Fruit fly (Drosophila melanogaster): ENCODE measurements around the gene CG4842.

The CG4842 gene

dm6 chr3L:16412394-16412950 lies 44.3 kb downstream of the CG4842 start, which contains the start of gene Serinc (continued):
- peak; percentile 82 for TF ChIP-seq HmgZ (tag; optimal IDR thresholded peaks at IDR 0.05)
- peak; percentile 46; the same call in 1 of the 2 replicates for TF ChIP-seq CG9215 (GFP tag; IDR thresholded peaks at IDR 0.05)
- TF ChIP-seq Asciz (GFP tag; optimal IDR thresholded peaks at IDR 0.05): no peak
- TF ChIP-seq ERR (GFP tag; optimal IDR thresholded peaks at IDR 0.05): no peak
- TF ChIP-seq row (GFP tag; IDR thresholded peaks at IDR 0.05): peak; percentile 81
- peak; percentile 46 for TF ChIP-seq twi (tag; optimal IDR thresholded peaks at IDR 0.05)
- peak; percentile 69 for TF ChIP-seq CG4424 (GFP tag; optimal IDR thresholded peaks at IDR 0.05)
- peak; percentile 59 for TF ChIP-seq CG17829 (tag; optimal IDR thresholded peaks at IDR 0.05)
- TF ChIP-seq pfk (GFP tag; optimal IDR thresholded peaks at IDR 0.05): no peak
- TF ChIP-seq CG14965 (GFP tag; optimal IDR thresholded peaks at IDR 0.05; ENCODE audit: borderline replicate concordance): peak; percentile 99
- peak; percentile 52 for TF ChIP-seq Dref (GFP tag; IDR thresholded peaks at IDR 0.05)
- TF ChIP-seq cas (GFP tag; IDR thresholded peaks at IDR 0.05): no peak
- TF ChIP-seq mam (GFP tag; optimal IDR thresholded peaks at IDR 0.05): peak; percentile 63
- peak; percentile 90 for TF ChIP-seq nerfin-2 (GFP tag; IDR thresholded peaks at IDR 0.05; ENCODE audit: partially characterized antibody)
- no peak for TF ChIP-seq CG7745 (tag; optimal IDR thresholded peaks at IDR 0.05)
- TF ChIP-seq CG7839 (tag; optimal IDR thresholded peaks at IDR 0.05): no peak
- TF ChIP-seq grau (tag; optimal IDR thresholded peaks at IDR 0.05): peak; percentile 56
- TF ChIP-seq gt (GFP tag; IDR thresholded peaks at IDR 0.05): no peak
- TF ChIP-seq zfh2 (GFP tag; optimal IDR thresholded peaks at IDR 0.05): peak; percentile 55
- peak; percentile 51 for TF ChIP-seq jumu (GFP tag; optimal IDR thresholded peaks at IDR 0.05)
- TF ChIP-seq CG13894 (tag; optimal IDR thresholded peaks at IDR 0.05): no peak
- peak; percentile 78 for TF ChIP-seq MBD-R2 (GFP tag; IDR thresholded peaks at IDR 0.05)
- peak; percentile 69 for TF ChIP-seq Hsf (GFP tag; optimal IDR thresholded peaks at IDR 0.05)
- TF ChIP-seq kay (GFP tag; optimal IDR thresholded peaks at IDR 0.05): no peak
- no peak for TF ChIP-seq chm (GFP tag; IDR thresholded peaks at IDR 0.05)
- TF ChIP-seq CG9932 (GFP tag; IDR thresholded peaks at IDR 0.05): peak; percentile 78; the same call in 1 of the 2 replicates
- TF ChIP-seq Six4 (GFP tag; optimal IDR thresholded peaks at IDR 0.05): peak; percentile 7
- peak; percentile 33; the same call in 1 of the 2 replicates for TF ChIP-seq CG11085 (GFP tag; IDR thresholded peaks at IDR 0.05)
- peak; percentile 78 for TF ChIP-seq lilli (GFP tag; optimal IDR thresholded peaks at IDR 0.05)
- no peak for TF ChIP-seq cg (GFP tag; optimal IDR thresholded peaks at IDR 0.05)
- peak; percentile 59 for TF ChIP-seq Mes4 (GFP tag; optimal IDR thresholded peaks at IDR 0.05)
- TF ChIP-seq D19A (tag; optimal IDR thresholded peaks at IDR 0.05): no peak
- TF ChIP-seq emc (GFP tag; optimal IDR thresholded peaks at IDR 0.05): peak; percentile 22
- no peak for TF ChIP-seq ftz-f1 (GFP tag; optimal IDR thresholded peaks at IDR 0.05)
- no peak for TF ChIP-seq CG16779 (GFP tag; IDR thresholded peaks at IDR 0.05)
- no peak for TF ChIP-seq CG6654 (GFP tag; optimal IDR thresholded peaks at IDR 0.05)
- no peak for TF ChIP-seq CG31441 (GFP tag; IDR thresholded peaks at IDR 0.05)
- TF ChIP-seq Nf-YC (tag; optimal IDR thresholded peaks at IDR 0.05): no peak
- TF ChIP-seq YL-1 (GFP tag; optimal IDR thresholded peaks at IDR 0.05): peak; percentile 81
- TF ChIP-seq GATAe (GFP tag; conservative IDR thresholded peaks at IDR 0.05): no peak
- TF ChIP-seq Fer1 (GFP tag; optimal IDR thresholded peaks at IDR 0.05): peak; percentile 47
- TF ChIP-seq sob (GFP tag; IDR thresholded peaks at IDR 0.05): peak; percentile 72
- no peak for TF ChIP-seq bowl (GFP tag; IDR thresholded peaks at IDR 0.05)
- no peak for TF ChIP-seq CG10366 (GFP tag; IDR thresholded peaks at IDR 0.05)
- TF ChIP-seq CG11560 (tag; IDR thresholded peaks at IDR 0.05): peak; percentile 67; the same call in 2 of the 3 replicates
- no peak for TF ChIP-seq CG10959 (GFP tag; IDR thresholded peaks at IDR 0.05)
- TF ChIP-seq CG12155 (GFP tag; optimal IDR thresholded peaks at IDR 0.05): peak; percentile 30
- TF ChIP-seq crol (GFP tag; IDR thresholded peaks at IDR 0.05): no peak
- TF ChIP-seq CTCF (GFP tag; optimal IDR thresholded peaks at IDR 0.05): peak; percentile 97
- TF ChIP-seq Ssrp (tag; optimal IDR thresholded peaks at IDR 0.05): peak; percentile 27
- no peak for TF ChIP-seq CG6854 (GFP tag; optimal IDR thresholded peaks at IDR 0.05)
- TF ChIP-seq croc (GFP tag; conservative IDR thresholded peaks at IDR 0.05): peak; percentile 30; the same call in 1 of the 3 replicates

All from whole organism, embryonic.